Fruit fly (Drosophila melanogaster): ENCODE measurements around the gene Smr.

The Smr gene

DNA sequence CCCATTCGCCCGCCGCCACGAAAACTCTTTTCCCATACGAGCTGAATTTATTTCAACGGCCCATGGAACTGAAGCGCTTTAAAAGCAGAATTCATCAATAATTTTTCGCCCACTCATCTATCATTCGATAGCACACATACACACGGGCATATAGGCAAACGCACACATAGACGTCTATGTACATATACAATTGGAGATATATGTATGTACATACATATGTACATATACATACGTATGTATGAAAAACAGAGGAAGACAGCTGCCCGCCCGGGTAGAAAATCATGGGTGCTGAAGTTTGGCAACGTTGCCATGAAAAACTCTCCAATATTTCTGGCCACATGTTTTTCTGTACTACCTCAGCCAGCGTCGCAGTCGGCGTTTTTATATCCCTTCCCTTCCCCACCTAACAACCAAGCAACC is 8.6 kb downstream of the Smr start:
- no peak for TF ChIP-seq lola (GFP tag; optimal IDR thresholded peaks at IDR 0.05)
- TF ChIP-seq dl (GFP tag; optimal IDR thresholded peaks at IDR 0.05; ENCODE audit: insufficient read depth in 1 of 2, partially characterized antibody in 2 of 2), result no peak
- TF ChIP-seq dmrt93B (GFP tag; optimal IDR thresholded peaks at IDR 0.05), result no peak
- TF ChIP-seq br (GFP tag; optimal IDR thresholded peaks at IDR 0.05), result no peak
- no peak for TF ChIP-seq Hr78 (GFP tag; optimal IDR thresholded peaks at IDR 0.05)
- no peak for TF ChIP-seq h (GFP tag; optimal IDR thresholded peaks at IDR 0.05)
- TF ChIP-seq GATAd (GFP tag; optimal IDR thresholded peaks at IDR 0.05), result no peak
- no peak for TF ChIP-seq Rel (GFP tag; optimal IDR thresholded peaks at IDR 0.05)
- TF ChIP-seq Rel (tag; optimal IDR thresholded peaks at IDR 0.05), result no peak
- TF ChIP-seq fru (GFP tag; optimal IDR thresholded peaks at IDR 0.05), result no peak
- no peak for TF ChIP-seq pan (optimal IDR thresholded peaks at IDR 0.05)
- TF ChIP-seq rgr (GFP tag; optimal IDR thresholded peaks at IDR 0.05), result no peak

DNA sequence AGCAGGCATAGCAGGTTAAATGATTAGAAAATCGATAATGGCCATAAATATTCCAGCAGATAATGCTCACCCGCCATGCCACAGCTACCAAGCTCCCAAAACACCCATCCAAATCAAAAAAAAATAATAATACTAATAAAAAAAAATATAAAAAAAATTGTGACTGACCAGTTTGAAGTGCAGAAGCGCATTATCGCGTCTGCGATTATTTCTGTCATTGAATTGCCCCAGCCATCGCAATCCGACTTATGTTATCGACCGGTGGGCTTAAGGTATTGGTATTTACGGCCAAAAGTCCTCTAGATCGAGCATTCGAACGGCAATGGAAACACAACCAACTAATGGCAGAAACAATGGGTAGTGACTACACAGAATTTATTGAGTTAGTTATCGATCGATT is 9.9 kb downstream of the Smr start:
- TF ChIP-seq Mio (GFP tag; optimal IDR thresholded peaks at IDR 0.05) (no peak), Dfd (GFP tag; optimal IDR thresholded peaks at IDR 0.05) (no peak), CrebA (GFP tag; optimal IDR thresholded peaks at IDR 0.05; ENCODE audit: borderline replicate concordance) (peak; percentile 66), Rel (GFP tag; optimal IDR thresholded peaks at IDR 0.05) (peak; percentile 9), Rel (tag; optimal IDR thresholded peaks at IDR 0.05) (no peak), Vsx2 (GFP tag; optimal IDR thresholded peaks at IDR 0.05; ENCODE audit: partially characterized antibody) (no peak), Hr78 (GFP tag; optimal IDR thresholded peaks at IDR 0.05) (no peak), dsf (GFP tag; optimal IDR thresholded peaks at IDR 0.05; ENCODE audit: borderline replicate concordance) (no peak), rgr (GFP tag; optimal IDR thresholded peaks at IDR 0.05) (no peak), woc (GFP tag; optimal IDR thresholded peaks at IDR 0.05) (no peak), Myc (optimal IDR thresholded peaks at IDR 0.05) (no peak), psq (GFP tag; optimal IDR thresholded peaks at IDR 0.05) (peak; percentile 21), sv (GFP tag; optimal IDR thresholded peaks at IDR 0.05) (no peak), Hnf4 (GFP tag; optimal IDR thresholded peaks at IDR 0.05) (no peak), dl (GFP tag; optimal IDR thresholded peaks at IDR 0.05; ENCODE audit: insufficient read depth in 1 of 2, partially characterized antibody in 2 of 2) (no peak), N (GFP tag; optimal IDR thresholded peaks at IDR 0.05) (no peak), Abd-B (GFP tag; optimal IDR thresholded peaks at IDR 0.05) (no peak), Jra (GFP tag; optimal IDR thresholded peaks at IDR 0.05) (no peak), br (GFP tag; optimal IDR thresholded peaks at IDR 0.05) (no peak), foxo (GFP tag; optimal IDR thresholded peaks at IDR 0.05) (no peak)

DNA sequence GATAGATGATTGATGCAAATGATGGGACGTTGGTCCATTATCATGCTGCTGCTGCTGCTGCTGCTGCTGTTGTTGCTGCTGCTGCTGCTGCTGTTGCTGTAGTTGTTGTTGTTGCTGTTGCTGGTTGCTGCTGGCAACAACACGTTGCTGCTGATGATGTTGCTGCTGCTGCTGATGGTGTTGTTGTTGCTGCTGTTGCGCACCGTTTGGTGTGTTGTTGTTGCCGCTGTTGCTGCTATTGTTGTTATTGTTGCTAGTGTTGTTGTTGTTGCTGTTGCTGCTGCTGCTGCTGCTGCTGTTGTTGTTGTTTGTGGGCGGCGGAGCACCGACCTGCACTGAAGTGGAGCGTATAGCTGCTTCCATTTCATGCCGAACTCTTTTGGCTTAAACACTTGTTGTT is 11.3 kb downstream of the Smr start:
- TF ChIP-seq dmrt93B (GFP tag; optimal IDR thresholded peaks at IDR 0.05), result no peak
- TF ChIP-seq Dfd (GFP tag; optimal IDR thresholded peaks at IDR 0.05), result peak; percentile 95

DNA sequence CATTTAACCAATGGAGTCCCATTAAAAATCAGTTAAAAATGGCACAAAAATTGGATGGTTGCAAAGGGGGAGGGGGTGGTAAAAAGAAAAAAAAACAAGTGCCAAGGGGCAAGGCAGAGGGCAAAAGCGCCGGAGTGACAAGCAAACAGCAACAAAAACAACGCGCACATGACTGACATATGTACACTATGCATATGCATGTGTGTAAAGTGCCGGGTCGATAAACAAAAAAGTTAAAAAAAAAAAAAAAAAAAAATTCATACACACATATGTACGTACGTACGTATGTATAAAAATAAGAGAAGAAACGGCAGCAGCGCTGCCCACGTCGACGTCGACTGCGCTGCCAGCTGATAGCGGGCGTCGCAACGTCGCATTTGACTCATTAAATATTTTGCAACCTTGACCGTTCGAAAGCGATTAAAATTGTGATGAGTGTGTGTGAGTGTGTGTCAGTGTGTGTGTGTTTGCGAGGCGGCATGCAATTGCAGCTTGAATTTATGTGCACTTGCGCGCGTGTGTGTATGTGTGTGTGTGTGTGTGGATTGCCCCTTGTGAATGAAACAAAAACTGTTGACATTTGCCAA is 14.7 kb downstream of the Smr start:
- TF ChIP-seq Myc (optimal IDR thresholded peaks at IDR 0.05), result no peak
- TF ChIP-seq dl (GFP tag; optimal IDR thresholded peaks at IDR 0.05; ENCODE audit: insufficient read depth in 1 of 2, partially characterized antibody in 2 of 2), result no peak
- peak; percentile 70 for TF ChIP-seq CrebA (GFP tag; optimal IDR thresholded peaks at IDR 0.05; ENCODE audit: borderline replicate concordance)
- TF ChIP-seq pan (optimal IDR thresholded peaks at IDR 0.05), result no peak
- peak; percentile 35 for TF ChIP-seq h (GFP tag; optimal IDR thresholded peaks at IDR 0.05)
- peak; percentile 1 for TF ChIP-seq psq (GFP tag; optimal IDR thresholded peaks at IDR 0.05)
- TF ChIP-seq rgr (GFP tag; optimal IDR thresholded peaks at IDR 0.05), result no peak
- no peak for TF ChIP-seq N (GFP tag; optimal IDR thresholded peaks at IDR 0.05)
- no peak for TF ChIP-seq Sp1 (GFP tag; optimal IDR thresholded peaks at IDR 0.05)
- TF ChIP-seq br (GFP tag; optimal IDR thresholded peaks at IDR 0.05), result no peak
- no peak for TF ChIP-seq usp (GFP tag; optimal IDR thresholded peaks at IDR 0.05)
- TF ChIP-seq Hnf4 (GFP tag; optimal IDR thresholded peaks at IDR 0.05), result no peak
- TF ChIP-seq Dfd (GFP tag; optimal IDR thresholded peaks at IDR 0.05), result peak; percentile 31
- TF ChIP-seq foxo (GFP tag; optimal IDR thresholded peaks at IDR 0.05), result no peak
- TF ChIP-seq GATAd (GFP tag; optimal IDR thresholded peaks at IDR 0.05), result no peak
- TF ChIP-seq sv (GFP tag; optimal IDR thresholded peaks at IDR 0.05), result no peak
- no peak for TF ChIP-seq Abd-B (GFP tag; optimal IDR thresholded peaks at IDR 0.05)
- TF ChIP-seq Jra (GFP tag; optimal IDR thresholded peaks at IDR 0.05), result no peak
- TF ChIP-seq CG9705 (GFP tag; optimal IDR thresholded peaks at IDR 0.05), result no peak
- TF ChIP-seq OdsH (GFP tag; optimal IDR thresholded peaks at IDR 0.05), result peak; percentile 19
- no peak for TF ChIP-seq woc (GFP tag; optimal IDR thresholded peaks at IDR 0.05)
- no peak for TF ChIP-seq Hr83 (GFP tag; optimal IDR thresholded peaks at IDR 0.05; ENCODE audit: poor library complexity, severe bottlenecking)
- TF ChIP-seq tai (GFP tag; optimal IDR thresholded peaks at IDR 0.05), result no peak
- TF ChIP-seq Mio (GFP tag; optimal IDR thresholded peaks at IDR 0.05), result no peak
- TF ChIP-seq dsf (GFP tag; optimal IDR thresholded peaks at IDR 0.05; ENCODE audit: borderline replicate concordance), result no peak
- no peak for TF ChIP-seq Hr78 (GFP tag; optimal IDR thresholded peaks at IDR 0.05)
- no peak for TF ChIP-seq Rel (GFP tag; optimal IDR thresholded peaks at IDR 0.05)
- TF ChIP-seq Rel (tag; optimal IDR thresholded peaks at IDR 0.05), result peak; percentile 56
- no peak for TF ChIP-seq HLH106 (tag; optimal IDR thresholded peaks at IDR 0.05)
- TF ChIP-seq sage (GFP tag; optimal IDR thresholded peaks at IDR 0.05), result no peak
- no peak for TF ChIP-seq ey (GFP tag; optimal IDR thresholded peaks at IDR 0.05)
- TF ChIP-seq jim (GFP tag; optimal IDR thresholded peaks at IDR 0.05), result no peak
- TF ChIP-seq lola (GFP tag; optimal IDR thresholded peaks at IDR 0.05), result no peak
- TF ChIP-seq brk (GFP tag; optimal IDR thresholded peaks at IDR 0.05), result no peak

Measured in whole organism, wandering third instar larva.